Worm (Caenorhabditis elegans): Measurements from ENCODE around the gene C25E10.11.

Gene C25E10.11

ce11 chrV:9082350-9082749 is 23.8 kb upstream of the C25E10.11 start:
- TF ChIP-seq nhr-12 (tag; optimal IDR thresholded peaks at IDR 0.05) (no peak), nhr-25 (tag; optimal IDR thresholded peaks at IDR 0.05) (peak; percentile 32), R02D3.7 (tag; optimal IDR thresholded peaks at IDR 0.05) (no peak), nhr-23 (tag; optimal IDR thresholded peaks at IDR 0.05) (peak; percentile 3), nhr-237 (tag; optimal IDR thresholded peaks at IDR 0.05) (no peak)

DNA sequence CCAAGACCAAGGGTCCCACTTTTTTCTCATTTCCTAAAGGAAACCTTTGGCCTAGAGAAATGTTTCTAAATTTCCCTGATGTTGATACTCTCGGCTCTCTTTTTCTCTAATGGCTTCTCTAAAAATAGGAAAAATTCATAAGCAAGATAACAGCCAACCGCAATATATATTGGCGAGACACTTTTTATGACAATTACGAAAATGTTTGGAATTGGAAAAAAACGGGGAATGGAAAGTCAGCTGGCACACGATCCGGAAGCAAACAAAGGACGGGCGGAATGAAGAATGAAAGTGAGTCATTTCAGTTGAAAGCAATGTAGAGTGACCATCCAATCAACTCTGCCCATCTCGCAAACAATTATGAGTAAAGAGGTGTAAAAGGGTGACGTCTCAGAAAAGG is 22.9 kb upstream of the C25E10.11 start:
- TF ChIP-seq ZK546.5 (tag; optimal IDR thresholded peaks at IDR 0.05) (no peak), ceh-9 (tag; optimal IDR thresholded peaks at IDR 0.05) (no peak), jun-1 (tag; optimal IDR thresholded peaks at IDR 0.05) (peak; percentile 2), nhr-77 (tag; optimal IDR thresholded peaks at IDR 0.05) (no peak), elt-1 (tag; optimal IDR thresholded peaks at IDR 0.05) (no peak), sea-2 (GFP tag; optimal IDR thresholded peaks at IDR 0.05) (no peak), R02D3.7 (tag; optimal IDR thresholded peaks at IDR 0.05) (no peak), pha-4 (tag; optimal IDR thresholded peaks at IDR 0.05) (peak; percentile 75), elt-2 (tag; optimal IDR thresholded peaks at IDR 0.05) (peak; percentile 67), nhr-25 (tag; optimal IDR thresholded peaks at IDR 0.05) (no peak), pqm-1 (tag; optimal IDR thresholded peaks at IDR 0.05) (peak; percentile 80), nhr-11 (tag; optimal IDR thresholded peaks at IDR 0.05) (no peak), aly-2 (tag; optimal IDR thresholded peaks at IDR 0.05) (no peak), tbx-2 (tag; optimal IDR thresholded peaks at IDR 0.05) (no peak), egl-5 (tag; optimal IDR thresholded peaks at IDR 0.05) (no peak), nfya-1 (tag; optimal IDR thresholded peaks at IDR 0.05; ENCODE audit: insufficient read depth) (peak; percentile 38), nhr-43 (tag; optimal IDR thresholded peaks at IDR 0.05; ENCODE audit: poor library complexity, severe bottlenecking) (no peak), nhr-237 (tag; optimal IDR thresholded peaks at IDR 0.05) (no peak)

DNA sequence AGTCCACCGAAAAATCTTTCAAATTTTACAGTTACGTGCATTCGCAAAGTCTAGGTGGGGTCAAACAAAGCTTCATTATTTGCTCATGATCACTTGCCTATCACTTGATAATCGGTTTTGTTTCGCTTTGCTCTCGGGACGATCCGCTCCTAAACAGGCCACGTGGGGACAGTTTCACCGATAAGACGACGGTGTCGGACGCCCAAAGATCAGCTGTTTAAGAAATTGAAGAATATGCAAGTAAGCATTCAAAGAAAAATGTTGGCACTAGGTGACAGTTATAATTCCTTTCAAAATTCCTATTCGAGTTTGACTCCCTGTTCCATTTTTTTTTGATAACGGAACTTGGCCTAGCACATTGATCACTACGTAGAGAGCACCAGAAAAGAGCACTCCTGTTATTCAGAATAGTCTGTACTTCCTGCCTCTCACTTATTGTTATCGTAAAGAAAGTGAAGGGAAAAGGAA is 21.5 kb upstream of the C25E10.11 start:
- TF ChIP-seq pha-4 (tag; optimal IDR thresholded peaks at IDR 0.05): peak; percentile 62
- no peak for TF ChIP-seq fkh-2 (tag; optimal IDR thresholded peaks at IDR 0.05)
- TF ChIP-seq ztf-11 (tag; optimal IDR thresholded peaks at IDR 0.05): no peak
- TF ChIP-seq elt-2 (tag; optimal IDR thresholded peaks at IDR 0.05): peak; percentile 99
- peak; percentile 93 for TF ChIP-seq pqm-1 (tag; optimal IDR thresholded peaks at IDR 0.05)
- peak; percentile 68 for TF ChIP-seq jun-1 (tag; optimal IDR thresholded peaks at IDR 0.05)

DNA sequence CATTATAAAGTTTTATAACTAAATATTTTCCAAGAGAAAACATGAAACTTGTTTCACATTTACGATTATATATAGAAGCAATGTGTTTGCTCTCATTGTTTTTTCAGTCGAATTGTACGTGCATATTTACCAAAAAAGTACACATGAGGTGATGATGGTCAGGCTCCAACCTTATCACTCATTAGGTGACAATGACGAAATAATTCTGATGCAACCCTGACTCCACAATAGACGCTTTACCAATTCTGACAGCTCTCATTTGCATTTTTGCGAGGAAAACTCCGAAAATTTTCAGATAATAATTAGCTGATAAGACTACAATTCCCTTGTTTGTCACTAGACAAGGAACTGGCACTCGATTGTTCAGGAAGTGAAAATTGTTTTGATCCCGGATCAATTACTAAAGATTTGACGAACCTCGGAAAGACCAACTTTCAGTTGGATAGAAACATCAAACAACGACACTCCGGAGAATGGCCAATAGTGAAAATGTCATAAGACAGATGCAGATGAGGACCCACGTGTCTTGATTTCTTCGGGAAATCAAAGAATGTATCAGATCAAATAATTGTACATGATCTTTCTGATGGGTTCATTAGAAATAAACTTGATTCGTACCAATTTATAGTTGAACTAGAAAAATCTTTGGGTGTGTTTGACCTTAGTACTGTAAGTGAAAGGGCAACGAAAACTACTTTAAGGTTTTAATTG is 20.4 kb upstream of the C25E10.11 start:
- TF ChIP-seq ztf-11 (tag; optimal IDR thresholded peaks at IDR 0.05) (no peak), nhr-76 (tag; optimal IDR thresholded peaks at IDR 0.05) (no peak), fos-1 (tag; optimal IDR thresholded peaks at IDR 0.05) (no peak), skn-1 (tag; optimal IDR thresholded peaks at IDR 0.05) (peak; percentile 43), ztf-4 (tag; optimal IDR thresholded peaks at IDR 0.05) (no peak), tbx-2 (tag; optimal IDR thresholded peaks at IDR 0.05) (no peak), nhr-77 (tag; optimal IDR thresholded peaks at IDR 0.05) (no peak), ZK546.5 (tag; optimal IDR thresholded peaks at IDR 0.05) (no peak), ceh-28 (tag; optimal IDR thresholded peaks at IDR 0.05) (no peak), R02D3.7 (tag; optimal IDR thresholded peaks at IDR 0.05) (no peak), nfya-1 (tag; optimal IDR thresholded peaks at IDR 0.05; ENCODE audit: insufficient read depth) (peak; percentile 3), nhr-23 (tag; optimal IDR thresholded peaks at IDR 0.05) (no peak), egl-27 (tag; optimal IDR thresholded peaks at IDR 0.05) (no peak), mdl-1 (tag; optimal IDR thresholded peaks at IDR 0.05) (no peak), unc-39 (tag; optimal IDR thresholded peaks at IDR 0.05) (no peak), elt-3 (tag; optimal IDR thresholded peaks at IDR 0.05) (no peak), mml-1 (tag; optimal IDR thresholded peaks at IDR 0.05) (no peak), ceh-82 (tag; optimal IDR thresholded peaks at IDR 0.05) (no peak), unc-62 (GFP tag; optimal IDR thresholded peaks at IDR 0.05) (no peak), jun-1 (tag; optimal IDR thresholded peaks at IDR 0.05) (peak; percentile 8), ceh-16 (tag; optimal IDR thresholded peaks at IDR 0.05) (no peak), nhr-43 (tag; optimal IDR thresholded peaks at IDR 0.05; ENCODE audit: poor library complexity, severe bottlenecking) (peak; percentile 46), daf-12 (tag; optimal IDR thresholded peaks at IDR 0.05) (no peak), nhr-11 (tag; optimal IDR thresholded peaks at IDR 0.05) (no peak), nhr-67 (tag; optimal IDR thresholded peaks at IDR 0.05) (no peak), zag-1 (tag; optimal IDR thresholded peaks at IDR 0.05) (no peak), fkh-2 (tag; optimal IDR thresholded peaks at IDR 0.05) (no peak), pha-4 (tag; optimal IDR thresholded peaks at IDR 0.05) (no peak), nhr-25 (tag; optimal IDR thresholded peaks at IDR 0.05) (peak; percentile 1), eor-1 (tag; optimal IDR thresholded peaks at IDR 0.05) (no peak), egl-5 (tag; optimal IDR thresholded peaks at IDR 0.05) (no peak), elt-1 (tag; optimal IDR thresholded peaks at IDR 0.05) (no peak), lin-15B (tag; optimal IDR thresholded peaks at IDR 0.05) (no peak), snpc-4 (tag; optimal IDR thresholded peaks at IDR 0.05) (no peak), pqm-1 (tag; optimal IDR thresholded peaks at IDR 0.05) (peak; percentile 68), hmg-11 (tag; optimal IDR thresholded peaks at IDR 0.05) (no peak), ceh-9 (tag; optimal IDR thresholded peaks at IDR 0.05) (no peak), elt-2 (tag; optimal IDR thresholded peaks at IDR 0.05) (peak; percentile 95), lin-39 (tag; optimal IDR thresholded peaks at IDR 0.05) (no peak)
